Worm (Caenorhabditis elegans) whole organism, L4 larva: ENCODE results near the gene R02F11.10.

Experiments used
- F10B5.3 ChIP-seq: sonication (generic microtip); optimal IDR thresholded peaks from 2 replicates; lab custom pipeline; 2016; ENCODE audit warnings: mild to moderate bottlenecking, missing genetic modification characterization, missing compliant biosample characterization
- F26F4.8 ChIP-seq: fragments of 200-800 bp; sonication (Bioruptor generic); conservative IDR thresholded peaks from 2 replicates; pipeline ENCODE4 v1.3.6; 2022; ENCODE audit warnings: missing genetic modification characterization, missing compliant biosample characterization
- T26A8.4 ChIP-seq: fragments of 200-800 bp; sonication (Bioruptor generic); IDR thresholded peaks from 2 replicates; pipeline ENCODE4 v1.3.6; 2022; ENCODE audit warnings: missing genetic modification characterization, missing compliant biosample characterization
- Y48G9A.11 ChIP-seq: fragments of 200-800 bp; sonication (Bioruptor generic); IDR thresholded peaks from 2 replicates; pipeline ENCODE4 v1.3.6; 2022; ENCODE audit warnings: missing genetic modification reagents, missing genetic modification characterization, missing compliant biosample characterization
- ZK546.5 ChIP-seq, 2 experiments: sonication (generic microtip); optimal IDR thresholded peaks; 2 replicates each; lab custom pipeline; 2017; ENCODE audit warnings: missing biosample characterization in 2 of 2, missing genetic modification characterization in 2 of 2
- aha-1 ChIP-seq: fragments of 150-350 bp; peaks from one replicate; lab custom pipeline; 2014; ENCODE audit warnings: missing biosample characterization, missing genetic modification characterization
- ama-1 ChIP-seq: fragments of 150-350 bp; optimal IDR thresholded peaks from 2 replicates; lab custom pipeline; 2014; ENCODE audit warnings: inconsistent platforms, mixed read lengths
- arid-1 ChIP-seq: fragments of 200-800 bp; sonication (Bioruptor generic); conservative IDR thresholded peaks from 2 replicates; pipeline ENCODE4 v1.3.6; 2022; ENCODE audit warnings: missing genetic modification reagents, missing genetic modification characterization, missing compliant biosample characterization
- attf-4 ChIP-seq: sonication (generic microtip); optimal IDR thresholded peaks from 3 replicates; lab custom pipeline; 2017; ENCODE audit warnings: missing biosample characterization, missing genetic modification characterization
- ceh-32 ChIP-seq: sonication (generic microtip); optimal IDR thresholded peaks from 2 replicates; lab custom pipeline; 2016; ENCODE audit warnings: mild to moderate bottlenecking, missing genetic modification characterization, missing compliant biosample characterization; ENCODE audit not compliant: poor library complexity
- ctbp-1 ChIP-seq: fragments of 200-800 bp; sonication (Bioruptor generic); IDR thresholded peaks from 2 replicates; pipeline ENCODE4 v1.3.6; 2022; ENCODE audit warnings: missing genetic modification reagents, missing genetic modification characterization, missing compliant biosample characterization
- daf-12 ChIP-seq: fragments of 150-350 bp; optimal IDR thresholded peaks from 2 replicates; lab custom pipeline; 2014; ENCODE audit warnings: missing biosample characterization, missing genetic modification reagents, missing genetic modification characterization
- dmd-6 ChIP-seq: fragments of 200-800 bp; sonication (Bioruptor generic); IDR thresholded peaks from 2 replicates; pipeline ENCODE4 v1.3.6; 2022; ENCODE audit warnings: missing genetic modification reagents, missing genetic modification characterization, missing compliant biosample characterization
- dmd-8 ChIP-seq: fragments of 200-800 bp; sonication (Bioruptor generic); IDR thresholded peaks from 2 replicates; pipeline ENCODE4 v1.3.6; 2022; ENCODE audit warnings: missing genetic modification characterization, missing compliant biosample characterization
- dpl-1 ChIP-seq: fragments of 150-350 bp; optimal IDR thresholded peaks from 2 replicates; lab custom pipeline; 2014; ENCODE audit warnings: missing biosample characterization, missing genetic modification reagents, missing genetic modification characterization
- duxl-1 ChIP-seq: sonication (generic microtip); optimal IDR thresholded peaks from 2 replicates; lab custom pipeline; 2016; ENCODE audit warnings: mild to moderate bottlenecking, missing genetic modification characterization, moderate library complexity, missing compliant biosample characterization; ENCODE audit not compliant: poor library complexity
- dve-1 ChIP-seq: sonication (generic microtip); optimal IDR thresholded peaks from 2 replicates; lab custom pipeline; 2017; ENCODE audit warnings: antibody characterized with exemption, mild to moderate bottlenecking, missing genetic modification characterization, missing compliant biosample characterization; ENCODE audit not compliant: insufficient read depth
- gei-8 ChIP-seq: fragments of 200-800 bp; sonication (Bioruptor generic); optimal IDR thresholded peaks from 2 replicates; lab custom pipeline; 2018; ENCODE audit warnings: mild to moderate bottlenecking, missing genetic modification characterization, missing compliant biosample characterization
- hif-1 ChIP-seq, 2 experiments: sonication (generic microtip); optimal IDR thresholded peaks; 2 replicates each; lab custom pipeline; 2016 to 2017; ENCODE audit warnings: missing compliant biosample characterization in 2 of 2, missing genetic modification characterization in 2 of 2, missing genetic modification reagents in 2 of 2, missing genotype in 2 of 2, mild to moderate bottlenecking in 1 of 2
- hlh-11 ChIP-seq: fragments of 200-800 bp; sonication (Bioruptor generic); optimal IDR thresholded peaks from 2 replicates; lab custom pipeline; 2018; ENCODE audit warnings: mild to moderate bottlenecking, missing genetic modification characterization, missing compliant biosample characterization
- hmg-1.1 ChIP-seq: fragments of 200-800 bp; sonication (Bioruptor generic); IDR thresholded peaks from 2 replicates; pipeline ENCODE4 v1.3.6; 2022; ENCODE audit warnings: missing genetic modification reagents, missing genetic modification characterization, missing compliant biosample characterization
- lim-7 ChIP-seq: fragments of 200-800 bp; sonication (Bioruptor generic); IDR thresholded peaks from 2 replicates; pipeline ENCODE4 v1.3.6; 2022; ENCODE audit warnings: missing genetic modification characterization, missing compliant biosample characterization
- lin-1 ChIP-seq: fragments of 200-800 bp; sonication (Bioruptor generic); IDR thresholded peaks from 2 replicates; pipeline ENCODE4 v1.3.6; 2022; ENCODE audit warnings: missing genetic modification reagents, missing genetic modification characterization, missing compliant biosample characterization
- lin-15B ChIP-seq: fragments of 150-350 bp; sonication (generic microtip); optimal IDR thresholded peaks from 3 replicates; lab custom pipeline; 2014; ENCODE audit warnings: missing biosample characterization, missing genetic modification characterization
- lin-29 ChIP-seq: fragments of 200-800 bp; sonication (Bioruptor generic); IDR thresholded peaks from 2 replicates; pipeline ENCODE4 v1.3.6; 2022; ENCODE audit warnings: missing genetic modification reagents, missing genetic modification characterization, missing compliant biosample characterization
- lin-38 ChIP-seq: fragments of 200-800 bp; sonication (Bioruptor generic); IDR thresholded peaks from 2 replicates; pipeline ENCODE4 v1.3.6; 2022; ENCODE audit warnings: missing genetic modification reagents, missing genetic modification characterization, missing compliant biosample characterization
- lir-3 ChIP-seq: sonication (generic microtip); optimal IDR thresholded peaks from 2 replicates; lab custom pipeline; 2016; ENCODE audit warnings: mild to moderate bottlenecking, missing genetic modification characterization, missing compliant biosample characterization
- lsy-2 ChIP-seq, 2 experiments: fragments of 150-350 bp in 1 of 2; sonication (generic microtip) in 1 of 2; optimal IDR thresholded peaks; 2 replicates each; lab custom pipeline; 2014 to 2017; ENCODE audit warnings: missing biosample characterization in 2 of 2, missing genetic modification characterization in 2 of 2
- madf-5 ChIP-seq, 2 experiments: fragments of 200-800 bp; sonication (Bioruptor generic); IDR thresholded peaks; 2 replicates each; pipeline ENCODE4 v1.3.6; 2022; ENCODE audit warnings: missing compliant biosample characterization in 2 of 2, missing genetic modification characterization in 2 of 2
- madf-9 ChIP-seq: fragments of 200-800 bp; sonication (Bioruptor generic); conservative IDR thresholded peaks from 2 replicates; pipeline ENCODE4 v1.3.6; 2022; ENCODE audit warnings: missing genetic modification reagents, missing genetic modification characterization, missing compliant biosample characterization
- mep-1 ChIP-seq: fragments of 150-350 bp; sonication (generic microtip); optimal IDR thresholded peaks from 3 replicates; lab custom pipeline; 2014; ENCODE audit warnings: missing biosample characterization, missing genetic modification characterization
- mes-2 ChIP-seq: sonication (generic microtip); optimal IDR thresholded peaks from 2 replicates; lab custom pipeline; 2016; ENCODE audit warnings: missing genotype, mild to moderate bottlenecking, missing genetic modification characterization, missing compliant biosample characterization; ENCODE audit not compliant: poor library complexity, severe bottlenecking
- mxl-3 ChIP-seq: fragments of 200-800 bp; sonication (Bioruptor generic); optimal IDR thresholded peaks from 2 replicates; lab custom pipeline; 2018; ENCODE audit warnings: mild to moderate bottlenecking, missing genetic modification characterization, missing compliant biosample characterization
- nhr-102 ChIP-seq: sonication (generic microtip); optimal IDR thresholded peaks from 2 replicates; lab custom pipeline; 2016; ENCODE audit warnings: mild to moderate bottlenecking, missing genetic modification characterization, moderate library complexity, missing compliant biosample characterization
- nhr-237 ChIP-seq: sonication (generic microtip); optimal IDR thresholded peaks from 2 replicates; lab custom pipeline; 2017; ENCODE audit warnings: missing biosample characterization, missing genetic modification characterization
- nhr-25 ChIP-seq: sonication (generic microtip); optimal IDR thresholded peaks from 2 replicates; lab custom pipeline; 2017; ENCODE audit warnings: missing genetic modification characterization, mild to moderate bottlenecking, missing compliant biosample characterization, antibody characterized with exemption, moderate library complexity, borderline replicate concordance; ENCODE audit not compliant: insufficient read depth
- nhr-28 ChIP-seq: fragments of 150-350 bp; optimal IDR thresholded peaks from 2 replicates; lab custom pipeline; 2014; ENCODE audit warnings: missing biosample characterization, missing genetic modification characterization
- nhr-48 ChIP-seq: sonication (generic microtip); optimal IDR thresholded peaks from 2 replicates; lab custom pipeline; 2016; ENCODE audit warnings: mild to moderate bottlenecking, missing genetic modification characterization, missing compliant biosample characterization
- pha-4 ChIP-seq, 2 experiments: fragments of 150-350 bp in 1 of 2; fragments of 200-800 bp in 1 of 2; sonication (Bioruptor generic) in 1 of 2; IDR thresholded peaks in 1 of 2; optimal IDR thresholded peaks in 1 of 2; 2 replicates each; pipeline versions ENCODE4 v1.3.6 to Lab custom; 2014 to 2022; ENCODE audit warnings: missing genetic modification characterization in 2 of 2, missing genetic modification reagents in 2 of 2, missing biosample characterization in 1 of 2, missing compliant biosample characterization in 1 of 2
- saeg-2 ChIP-seq: fragments of 200-800 bp; sonication (Bioruptor generic); IDR thresholded peaks from 2 replicates; pipeline ENCODE4 v1.3.6; 2022; ENCODE audit warnings: missing genetic modification reagents, missing genetic modification characterization, missing compliant biosample characterization
- sdz-12 ChIP-seq: fragments of 200-800 bp; sonication (Bioruptor generic); optimal IDR thresholded peaks from 2 replicates; lab custom pipeline; 2018; ENCODE audit warnings: mild to moderate bottlenecking, missing genetic modification characterization, missing compliant biosample characterization
- set-16 ChIP-seq: fragments of 200-800 bp; sonication (Bioruptor generic); IDR thresholded peaks from 2 replicates; pipeline ENCODE4 v1.3.6; 2022; ENCODE audit warnings: missing genetic modification reagents, missing genetic modification characterization, missing compliant biosample characterization
- spr-1 ChIP-seq: sonication (generic microtip); optimal IDR thresholded peaks from 2 replicates; lab custom pipeline; 2016; ENCODE audit warnings: mild to moderate bottlenecking, missing genetic modification characterization, missing compliant biosample characterization
- unc-62 ChIP-seq, 3 experiments: fragments of 150-350 bp in 1 of 3; sonication (generic microtip); optimal IDR thresholded peaks in 2 of 3; peaks in 1 of 3; 1 replicate in 1 of 3; 2 replicates in 2 of 3; lab custom pipeline; 2014 to 2017; ENCODE audit warnings: missing biosample characterization in 3 of 3, missing genetic modification characterization in 3 of 3, missing genetic modification reagents in 3 of 3, missing genotype in 1 of 3
- zfp-3 ChIP-seq: fragments of 200-800 bp; sonication (Bioruptor generic); conservative IDR thresholded peaks from 2 replicates; pipeline ENCODE4 v1.3.6; 2022; ENCODE audit warnings: missing genetic modification reagents, missing genetic modification characterization, missing compliant biosample characterization
- zip-2 ChIP-seq: fragments of 150-350 bp; optimal IDR thresholded peaks from 2 replicates; lab custom pipeline; 2014; ENCODE audit warnings: missing biosample characterization, missing genetic modification characterization

The R02F11.10 gene

ce11 chrV:4823683-4824391 lies 34.9 kb downstream of the R02F11.10 start:
- TF ChIP-seq lin-15B (tag; lab: Kevin White, UChicago) (peak; percentile 39), dmd-8 (peak; percentile 19; the same call in 1 of the 2 replicates), F10B5.3 (peak; percentile 35), arid-1 (GFP tag; lab: Robert Waterston, UW) (peak; percentile 40; the same call in 1 of the 2 replicates), set-16 (no peak), mes-2 (tag; lab: Kevin White, UChicago) (peak; percentile 9), lim-7 (GFP tag; lab: Robert Waterston, UW) (peak; percentile 69; the same call in 1 of the 2 replicates), lir-3 (tag; lab: Kevin White, UChicago) (peak; percentile 10), nhr-48 (tag; lab: Kevin White, UChicago) (peak; percentile 0), dmd-6 (GFP tag; lab: Robert Waterston, UW) (peak; percentile 8; the same call in 1 of the 2 replicates), gei-8 (peak; percentile 54), lin-29 (GFP tag; lab: Robert Waterston, UW) (no peak), nhr-25 (tag; lab: Kevin White, UChicago) (no peak), duxl-1 (peak; percentile 48), nhr-102 (tag; lab: Kevin White, UChicago) (peak; percentile 69), hlh-11 (peak; percentile 15), zfp-3 (peak; percentile 91), madf-9 (no peak), T26A8.4 (GFP tag; lab: Robert Waterston, UW) (peak; percentile 60; the same call in 1 of the 2 replicates), sdz-12 (GFP tag; lab: Kevin White, UChicago) (no peak), madf-5 (GFP tag; IDR thresholded peaks at IDR 0.05; lab: Robert Waterston, UW) (peak in 1 of 2 experiments; percentile 17; a peak in 1 of 4 replicates), daf-12 (tag; lab: Kevin White, UChicago) (no peak), Y48G9A.11 (0 out of 2 replicates have a peak, but pooled peaks have one; percentile 24), hif-1 (tag; optimal IDR thresholded peaks at IDR 0.05; lab: Kevin White, UChicago) (peak in 1 of 2 experiments; percentile 67), lin-38 (GFP tag; lab: Robert Waterston, UW) (peak; percentile 55), nhr-237 (tag; lab: Kevin White, UChicago) (no peak), ctbp-1 (peak; percentile 47), saeg-2 (GFP tag; lab: Robert Waterston, UW) (0 out of 2 replicates have a peak, but pooled peaks have one; percentile 27), mep-1 (tag; lab: Kevin White, UChicago) (peak; percentile 80), dve-1 (tag; lab: Kevin White, UChicago) (peak; percentile 60), lin-1 (GFP tag; lab: Robert Waterston, UW) (peak; percentile 30; the same call in 1 of the 2 replicates), attf-4 (tag; lab: Kevin White, UChicago) (no peak), lsy-2 (tag; optimal IDR thresholded peaks at IDR 0.05; lab: Kevin White, UChicago) (peak in 1 of 2 experiments; percentile 45), pha-4 (GFP tag; IDR thresholded peaks at IDR 0.05; lab: Robert Waterston, UW) (peak; percentile 51; the same call in 1 of the 2 replicates), pha-4 (tag; optimal IDR thresholded peaks at IDR 0.05; lab: Kevin White, UChicago) (peak; percentile 8), mxl-3 (GFP tag; lab: Kevin White, UChicago) (peak; percentile 18), ZK546.5 (tag; optimal IDR thresholded peaks at IDR 0.05; lab: Kevin White, UChicago) (no peak), zip-2 (no peak), unc-62 (GFP tag; optimal IDR thresholded peaks at IDR 0.05 in 1 of 2; lab: Kevin White, UChicago) (no peak), unc-62 (tag; optimal IDR thresholded peaks at IDR 0.05; lab: Kevin White, UChicago) (no peak), ceh-32 (no peak), aha-1 (tag; lab: Kevin White, UChicago) (peak; percentile 4), spr-1 (tag; lab: Kevin White, UChicago) (peak; percentile 34), nhr-28 (tag; lab: Kevin White, UChicago) (peak; percentile 4), ama-1 (lab: Kevin White, UChicago) (peak; percentile 54), hmg-1.1 (GFP tag; lab: Robert Waterston, UW) (no peak), F26F4.8 (GFP tag; lab: Robert Waterston, UW) (no peak), dpl-1 (GFP tag; lab: Kevin White, UChicago) (peak; percentile 3)
